Fruit fly (Drosophila melanogaster) whole organism, embryonic: ENCODE data around the gene Mco1.

ENCODE experiments used
- Aef1 ChIP-seq: fragments of 200-800 bp; sonication (Bioruptor generic); IDR thresholded peaks from 3 replicates; pipeline ENCODE4 v1.3.6; 2022; ENCODE audit warnings: missing biosample characterization, missing genetic modification characterization
- Antp ChIP-seq: fragments of 200-800 bp; sonication (Bioruptor generic); optimal IDR thresholded peaks from 3 replicates; lab custom pipeline; 2016; ENCODE audit warnings: missing biosample characterization, missing genetic modification characterization
- B-H1 ChIP-seq: fragments of 200-800 bp; sonication (Bioruptor generic); IDR thresholded peaks from 3 replicates; pipeline ENCODE4 v1.3.6; 2022; ENCODE audit warnings: missing biosample characterization, missing genetic modification characterization
- Bteb2 ChIP-seq: fragments of 200-800 bp; sonication (Bioruptor generic); optimal IDR thresholded peaks from 2 replicates; lab custom pipeline; 2016; ENCODE audit warnings: missing biosample characterization, missing genetic modification characterization
- C15 ChIP-seq: fragments of 200-800 bp; sonication (Bioruptor generic); IDR thresholded peaks from 3 replicates; pipeline ENCODE4 v1.3.6; 2022; ENCODE audit warnings: missing biosample characterization, missing genetic modification characterization
- CG1024 ChIP-seq: fragments of 200-800 bp; sonication (Bioruptor generic); IDR thresholded peaks from 2 replicates; pipeline ENCODE4 v1.3.6; 2022; ENCODE audit warnings: missing biosample characterization, missing genetic modification characterization
- CG10565 ChIP-seq: fragments of 200-800 bp; sonication (Bioruptor generic); optimal IDR thresholded peaks from 3 replicates; lab custom pipeline; 2016; ENCODE audit warnings: missing biosample characterization, mild to moderate bottlenecking, missing genetic modification characterization
- CG12155 ChIP-seq: fragments of 200-800 bp; sonication (Bioruptor generic); optimal IDR thresholded peaks from 3 replicates; lab custom pipeline; 2016; ENCODE audit warnings: missing biosample characterization, missing genetic modification characterization
- CG12236 ChIP-seq: fragments of 200-800 bp; sonication (Bioruptor generic); optimal IDR thresholded peaks from 2 replicates; lab custom pipeline; 2016; ENCODE audit warnings: missing biosample characterization, missing genetic modification characterization
- CG13424 ChIP-seq: fragments of 200-800 bp; sonication (Bioruptor generic); optimal IDR thresholded peaks from 2 replicates; lab custom pipeline; 2019; ENCODE audit warnings: missing biosample characterization, mild to moderate bottlenecking, missing genetic modification characterization, moderate library complexity
- CG14860 ChIP-seq: fragments of 200-800 bp; sonication (Bioruptor generic); IDR thresholded peaks from 3 replicates; pipeline ENCODE4 v1.3.6; 2022; ENCODE audit warnings: missing biosample characterization, missing genetic modification characterization; ENCODE audit not compliant: partially characterized antibody
- CG16863 ChIP-seq: fragments of 200-800 bp; sonication (Bioruptor generic); optimal IDR thresholded peaks from 3 replicates; lab custom pipeline; 2016; ENCODE audit warnings: missing biosample characterization, missing genetic modification characterization
- CG17361 ChIP-seq: fragments of 200-800 bp; sonication (Bioruptor generic); IDR thresholded peaks from 3 replicates; pipeline ENCODE4 v1.3.6; 2022; ENCODE audit warnings: missing biosample characterization, missing genetic modification characterization
- CG18476 ChIP-seq: fragments of 200-800 bp; sonication (Bioruptor generic); optimal IDR thresholded peaks from 2 replicates; lab custom pipeline; 2016; ENCODE audit warnings: missing biosample characterization, mild to moderate bottlenecking, missing genetic modification characterization
- CG2712 ChIP-seq: fragments of 200-800 bp; optimal IDR thresholded peaks from 3 replicates; lab custom pipeline; 2019; ENCODE audit warnings: missing biosample characterization, mild to moderate bottlenecking, missing genetic modification characterization, moderate library complexity
- CG31224 ChIP-seq: fragments of 200-800 bp; sonication (Bioruptor generic); IDR thresholded peaks from 2 replicates; pipeline ENCODE4 v1.3.6; 2022; ENCODE audit warnings: missing biosample characterization, missing genetic modification characterization
- CG32767 ChIP-seq: fragments of 200-800 bp; sonication (Bioruptor generic); IDR thresholded peaks from 2 replicates; pipeline ENCODE4 v1.3.6; 2022; ENCODE audit warnings: missing biosample characterization, missing genetic modification characterization
- CG3726 ChIP-seq: fragments of 200-800 bp; sonication (Bioruptor generic); IDR thresholded peaks from 3 replicates; pipeline ENCODE4, ENCODE4 v1.3.6; 2022; ENCODE audit warnings: missing biosample characterization, missing genetic modification characterization
- CG4424 ChIP-seq: fragments of 200-800 bp; sonication (Bioruptor generic); optimal IDR thresholded peaks from 3 replicates; lab custom pipeline; 2016; ENCODE audit warnings: missing biosample characterization, missing genetic modification characterization
- CG5245 ChIP-seq: fragments of 200-800 bp; sonication (Bioruptor generic); optimal IDR thresholded peaks from 3 replicates; lab custom pipeline; 2016; ENCODE audit warnings: missing biosample characterization, missing genetic modification characterization
- CG8281 ChIP-seq: fragments of 200-800 bp; sonication (Bioruptor generic); optimal IDR thresholded peaks from 2 replicates; lab custom pipeline; 2018; ENCODE audit warnings: missing biosample characterization, mild to moderate bottlenecking, missing genetic modification characterization, moderate library complexity
- CG8765 ChIP-seq: fragments of 200-800 bp; sonication (Bioruptor generic); IDR thresholded peaks from 2 replicates; pipeline ENCODE4 v1.3.6; 2022; ENCODE audit warnings: missing biosample characterization, missing genetic modification characterization
- CrebB ChIP-seq: fragments of 200-800 bp; sonication (Bioruptor generic); optimal IDR thresholded peaks from 3 replicates; lab custom pipeline; 2018; ENCODE audit warnings: missing biosample characterization, mild to moderate bottlenecking, missing genetic modification characterization
- Dip2 ChIP-seq: fragments of 200-800 bp; sonication (Bioruptor generic); IDR thresholded peaks from 2 replicates; pipeline ENCODE4 v1.3.6; 2022; ENCODE audit warnings: missing biosample characterization, missing genetic modification characterization
- HLH54F ChIP-seq: fragments of 200-800 bp; sonication (Bioruptor generic); optimal IDR thresholded peaks from 3 replicates; lab custom pipeline; 2016; ENCODE audit warnings: missing biosample characterization, missing genetic modification characterization
- Hey ChIP-seq: fragments of 200-800 bp; sonication (Bioruptor generic); optimal IDR thresholded peaks from 3 replicates; lab custom pipeline; 2018; ENCODE audit warnings: missing biosample characterization, mild to moderate bottlenecking, missing genetic modification characterization
- Kr ChIP-seq: fragments of 200-800 bp; sonication (Bioruptor generic); optimal IDR thresholded peaks from 2 replicates; lab custom pipeline; 2017; ENCODE audit warnings: missing biosample characterization, mild to moderate bottlenecking, missing genetic modification characterization
- MBD-R2 ChIP-seq: fragments of 200-800 bp; sonication (Bioruptor generic); IDR thresholded peaks from 2 replicates; pipeline ENCODE4 v1.3.6; 2022; ENCODE audit warnings: missing biosample characterization, missing genetic modification characterization
- Med ChIP-seq: fragments of 200-800 bp; sonication (Bioruptor generic); peaks from one replicate; lab custom pipeline; 2016; ENCODE audit warnings: missing biosample characterization, missing genetic modification characterization, mild to moderate bottlenecking, inconsistent platforms, moderate library complexity
- NC2β ChIP-seq: fragments of 200-800 bp; sonication (Bioruptor generic); optimal IDR thresholded peaks from 2 replicates; lab custom pipeline; 2016; ENCODE audit warnings: missing biosample characterization, missing genetic modification characterization
- Pdp1 ChIP-seq, 2 experiments: fragments of 200-800 bp; sonication (Bioruptor generic); optimal IDR thresholded peaks; 3 replicates each; lab custom pipeline; 2016; ENCODE audit warnings: missing biosample characterization in 2 of 2, missing genetic modification characterization in 2 of 2, mild to moderate bottlenecking in 1 of 2, moderate library complexity in 1 of 2
- ci ChIP-seq: fragments of 200-800 bp; sonication (Bioruptor generic); IDR thresholded peaks from 3 replicates; pipeline ENCODE4 v1.3.6; 2022; ENCODE audit warnings: missing biosample characterization, missing genetic modification characterization
- crc ChIP-seq: fragments of 200-800 bp; sonication (Bioruptor generic); optimal IDR thresholded peaks from 2 replicates; lab custom pipeline; 2016; ENCODE audit warnings: missing biosample characterization, missing genetic modification characterization
- danr ChIP-seq: fragments of 200-800 bp; sonication (Bioruptor generic); IDR thresholded peaks from 2 replicates; pipeline ENCODE4 v1.3.6; 2022; ENCODE audit warnings: missing biosample characterization, missing genetic modification characterization
- maf-S ChIP-seq: fragments of 200-800 bp; sonication (Bioruptor generic); optimal IDR thresholded peaks from 2 replicates; lab custom pipeline; 2016; ENCODE audit warnings: missing biosample characterization, missing genetic modification characterization
- mld ChIP-seq: fragments of 200-800 bp; sonication (Bioruptor generic); IDR thresholded peaks from 3 replicates; pipeline ENCODE4 v1.3.6; 2022; ENCODE audit warnings: missing biosample characterization, missing genetic modification characterization; ENCODE audit not compliant: partially characterized antibody
- nom ChIP-seq: fragments of 200-800 bp; sonication (Bioruptor generic); optimal IDR thresholded peaks from 2 replicates; lab custom pipeline; 2017; ENCODE audit warnings: missing biosample characterization, missing genetic modification characterization, mild to moderate bottlenecking, moderate library complexity, missing genetic modification reagents
- phol ChIP-seq: fragments of 200-800 bp; sonication (Bioruptor generic); optimal IDR thresholded peaks from 3 replicates; lab custom pipeline; 2018; ENCODE audit warnings: missing biosample characterization, mild to moderate bottlenecking, missing genetic modification characterization, moderate library complexity
- pita ChIP-seq: fragments of 200-800 bp; sonication (Bioruptor generic); optimal IDR thresholded peaks from 2 replicates; lab custom pipeline; 2017; ENCODE audit warnings: missing biosample characterization, mild to moderate bottlenecking, missing genetic modification characterization
- prd ChIP-seq, 3 experiments: fragments of >200 bp in 2 of 3; fragments of 200-800 bp in 1 of 3; sonication (Bioruptor generic) in 1 of 3; optimal IDR thresholded peaks in 2 of 3; IDR thresholded peaks in 1 of 3; 2 replicates in 2 of 3; 3 replicates in 1 of 3; pipeline versions ENCODE4 v1.3.6 to Lab custom; 2017 to 2022; ENCODE audit warnings: missing biosample characterization in 1 of 3, missing genetic modification characterization in 1 of 3
- pros ChIP-seq: fragments of 200-800 bp; sonication (Bioruptor generic); optimal IDR thresholded peaks from 3 replicates; lab custom pipeline; 2019; ENCODE audit warnings: missing biosample characterization, mild to moderate bottlenecking, missing genetic modification characterization, moderate library complexity
- ranshi ChIP-seq: fragments of 200-800 bp; sonication (Bioruptor generic); IDR thresholded peaks from 2 replicates; pipeline ENCODE4 v1.3.6; 2022; ENCODE audit warnings: missing biosample characterization, missing genetic modification characterization
- so ChIP-seq: fragments of 200-800 bp; sonication (Bioruptor generic); IDR thresholded peaks from 3 replicates; pipeline ENCODE4 v1.3.6; 2022; ENCODE audit warnings: missing biosample characterization, missing genetic modification characterization
- sob ChIP-seq: fragments of 200-800 bp; sonication (Bioruptor generic); IDR thresholded peaks from 2 replicates; pipeline ENCODE4 v1.3.6; 2022; ENCODE audit warnings: missing biosample characterization, missing genetic modification characterization
- tio ChIP-seq: fragments of 200-800 bp; sonication (Bioruptor generic); optimal IDR thresholded peaks from 2 replicates; lab custom pipeline; 2017; ENCODE audit warnings: missing biosample characterization, missing genetic modification characterization, inconsistent platforms
- tll ChIP-seq, 2 experiments: fragments of 200-800 bp in 1 of 2; fragments of >200 bp in 1 of 2; sonication (Bioruptor generic) in 1 of 2; optimal IDR thresholded peaks; 2 replicates each; lab custom pipeline; 2017 to 2019; ENCODE audit warnings: missing biosample characterization in 2 of 2, missing genetic modification characterization in 2 of 2, mild to moderate bottlenecking in 1 of 2, moderate library complexity in 1 of 2
- tup ChIP-seq: fragments of 200-800 bp; sonication (Bioruptor generic); optimal IDR thresholded peaks from 2 replicates; lab custom pipeline; 2016; ENCODE audit warnings: missing biosample characterization, mild to moderate bottlenecking, missing genetic modification characterization, moderate library complexity
- tx ChIP-seq: fragments of 200-800 bp; sonication (Bioruptor generic); optimal IDR thresholded peaks from 2 replicates; lab custom pipeline; 2016; ENCODE audit warnings: missing biosample characterization, missing genetic modification characterization
- zfh1 ChIP-seq: fragments of 200-800 bp; sonication (Bioruptor generic); IDR thresholded peaks from 3 replicates; pipeline ENCODE4 v1.3.6; 2022; ENCODE audit warnings: missing biosample characterization, missing genetic modification characterization

Mco1 gene

DNA sequence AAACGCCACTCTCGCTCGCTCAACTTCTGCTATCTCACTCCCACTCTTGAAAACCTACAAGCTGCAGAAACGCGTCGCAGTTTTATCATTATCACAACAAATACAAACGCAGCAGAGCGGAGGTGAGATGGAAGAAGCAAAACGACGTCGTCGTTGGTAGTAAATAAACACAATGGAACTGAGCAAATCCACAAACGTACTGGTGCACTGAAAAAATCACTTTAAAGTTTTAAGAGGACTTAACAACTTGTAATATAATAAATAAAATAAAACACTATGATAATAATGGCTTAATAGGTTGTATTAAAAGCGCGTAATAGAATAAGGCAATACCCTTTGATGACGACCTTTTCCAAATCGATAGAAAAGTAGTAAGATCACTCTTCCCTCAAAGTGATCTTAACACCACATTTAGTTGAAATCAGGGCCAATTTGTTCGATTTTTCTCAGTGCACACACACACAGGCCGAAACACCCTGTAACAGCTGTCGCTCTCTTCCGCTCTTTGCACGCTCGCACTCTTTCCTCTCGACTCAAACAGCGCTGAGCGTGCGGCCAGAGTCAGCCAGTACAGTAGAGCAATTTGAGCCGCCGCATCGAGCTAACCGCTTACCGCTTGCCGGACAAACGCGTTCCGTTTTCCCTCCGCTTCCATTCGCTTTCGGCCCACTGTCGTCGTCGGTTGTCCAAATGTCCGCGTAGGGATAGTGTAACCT lies 33.0 kb downstream of the Mco1 start (continued):
- TF ChIP-seq Kr (GFP tag; lab: Kevin White, UChicago) (peak; percentile 91), Bteb2 (GFP tag; lab: Kevin White, UChicago) (peak; percentile 58), tx (peak; percentile 82), nom (GFP tag; lab: Kevin White, UChicago) (peak; percentile 93), CG18476 (GFP tag; lab: Kevin White, UChicago) (peak; percentile 83), sob (peak; percentile 95), CG2712 (peak; percentile 98), CG1024 (GFP tag; lab: Robert Waterston, UW) (peak; percentile 69), CG12155 (GFP tag; lab: Kevin White, UChicago) (peak; percentile 94), Hey (peak; percentile 72), CG12236 (GFP tag; lab: Kevin White, UChicago) (peak; percentile 72), CG16863 (GFP tag; lab: Kevin White, UChicago) (peak; percentile 51), CrebB (tag; lab: Kevin White, UChicago) (peak; percentile 75), tll (GFP tag; optimal IDR thresholded peaks at IDR 0.05; lab: Kevin White, UChicago) (peak; percentile 53 to 77), prd (optimal IDR thresholded peaks at IDR 0.05; lab: Kevin White, UChicago) (no peak), prd (GFP tag; IDR thresholded peaks at IDR 0.05; lab: Robert Waterston, UW) (peak; percentile 99), Dip2 (GFP tag; lab: Robert Waterston, UW) (peak; percentile 68; the same call in 1 of the 2 replicates), tup (GFP tag; lab: Kevin White, UChicago) (peak; percentile 66), pros (peak; percentile 96), Med (GFP tag; lab: Kevin White, UChicago) (peak; percentile 94), CG3726 (GFP tag; lab: Robert Waterston, UW) (peak; percentile 94), zfh1 (GFP tag; lab: Robert Waterston, UW) (peak; percentile 96), danr (GFP tag; lab: Robert Waterston, UW) (peak; percentile 93), Antp (GFP tag; lab: Kevin White, UChicago) (peak; percentile 82), CG32767 (GFP tag; lab: Robert Waterston, UW) (peak; percentile 95), CG4424 (GFP tag; lab: Kevin White, UChicago) (peak; percentile 95), crc (GFP tag; lab: Kevin White, UChicago) (no peak), NC2β (GFP tag; lab: Kevin White, UChicago) (peak; percentile 74), Aef1 (GFP tag; lab: Robert Waterston, UW) (peak; percentile 91), ranshi (GFP tag; lab: Robert Waterston, UW) (peak; percentile 93), CG17361 (peak; percentile 92), CG10565 (peak; percentile 74), mld (no peak), CG8765 (peak; percentile 95), so (GFP tag; lab: Robert Waterston, UW) (peak; percentile 96; the same call in 2 of the 3 replicates), tio (GFP tag; lab: Kevin White, UChicago) (peak; percentile 93), phol (peak; percentile 96), CG5245 (GFP tag; lab: Kevin White, UChicago) (peak; percentile 85), B-H1 (peak; percentile 89), Pdp1 (GFP tag; optimal IDR thresholded peaks at IDR 0.05; lab: Kevin White, UChicago) (peak; percentile 70 to 91), C15 (peak; percentile 90), CG8281 (tag; lab: Kevin White, UChicago) (peak; percentile 86), ci (GFP tag; lab: Robert Waterston, UW) (peak; percentile 92; the same call in 2 of the 3 replicates), maf-S (peak; percentile 81), MBD-R2 (GFP tag; lab: Robert Waterston, UW) (peak; percentile 52; the same call in 1 of the 2 replicates), CG31224 (GFP tag; lab: Robert Waterston, UW) (peak; percentile 92), CG13424 (tag; lab: Kevin White, UChicago) (peak; percentile 97), HLH54F (GFP tag; lab: Kevin White, UChicago) (peak; percentile 53), CG14860 (GFP tag; lab: Robert Waterston, UW) (no peak), pita (GFP tag; lab: Kevin White, UChicago) (no peak)
